Fruit fly (Drosophila melanogaster) whole organism, prepupa: Measurements from ENCODE around the gene CG42869.

Experiments
- Blimp-1 ChIP-seq: fragments of 200-800 bp; sonication (Bioruptor generic); optimal IDR thresholded peaks from 3 replicates; lab custom pipeline; 2017; ENCODE audit warnings: missing biosample characterization, missing genetic modification characterization, mild to moderate bottlenecking, moderate library complexity, missing genetic modification reagents
- CG10631 ChIP-seq: fragments of 200-800 bp; sonication (Bioruptor generic); optimal IDR thresholded peaks from 2 replicates; lab custom pipeline; 2016; ENCODE audit warnings: missing biosample characterization, missing genetic modification characterization
- CG10669 ChIP-seq: fragments of 200-800 bp; sonication (Bioruptor generic); optimal IDR thresholded peaks from 3 replicates; lab custom pipeline; 2018; ENCODE audit warnings: missing biosample characterization, mild to moderate bottlenecking, missing genetic modification characterization, moderate library complexity
- CG11294 ChIP-seq: fragments of 200-800 bp; sonication (Bioruptor generic); IDR thresholded peaks from 2 replicates; pipeline ENCODE4 v1.3.6; 2022; ENCODE audit warnings: missing biosample characterization, missing genetic modification characterization
- CG11902 ChIP-seq: fragments of 200-800 bp; sonication (Bioruptor generic); optimal IDR thresholded peaks from 3 replicates; lab custom pipeline; 2016; ENCODE audit warnings: missing biosample characterization, missing genetic modification characterization
- CG15336 ChIP-seq: fragments of 200-800 bp; sonication (Bioruptor generic); IDR thresholded peaks from 2 replicates; pipeline ENCODE4 v1.3.6; 2022; ENCODE audit warnings: missing biosample characterization, missing genetic modification characterization
- CG1621 ChIP-seq: fragments of 200-800 bp; sonication (Bioruptor generic); optimal IDR thresholded peaks from 3 replicates; lab custom pipeline; 2018; ENCODE audit warnings: missing biosample characterization, mild to moderate bottlenecking, missing genetic modification characterization
- CG32006 ChIP-seq: fragments of 200-800 bp; sonication (Bioruptor generic); optimal IDR thresholded peaks from 3 replicates; lab custom pipeline; 2017; ENCODE audit warnings: missing biosample characterization, mild to moderate bottlenecking, missing genetic modification characterization
- CG34406 ChIP-seq: fragments of 200-800 bp; sonication (Bioruptor generic); optimal IDR thresholded peaks from 3 replicates; lab custom pipeline; 2016; ENCODE audit warnings: missing biosample characterization, missing genetic modification characterization
- CG4318 ChIP-seq: fragments of 200-800 bp; sonication (Bioruptor generic); optimal IDR thresholded peaks from 3 replicates; lab custom pipeline; 2017; ENCODE audit warnings: missing biosample characterization, mild to moderate bottlenecking, missing genetic modification characterization
- CG6163 ChIP-seq: fragments of 200-800 bp; sonication (Bioruptor generic); IDR thresholded peaks from 3 replicates; pipeline ENCODE4 v1.3.6; 2022; ENCODE audit warnings: missing biosample characterization, missing genetic modification characterization
- CG6276 ChIP-seq: fragments of 200-800 bp; sonication (Bioruptor generic); optimal IDR thresholded peaks from 2 replicates; lab custom pipeline; 2017; ENCODE audit warnings: missing biosample characterization, mild to moderate bottlenecking, missing genetic modification characterization
- CG6792 ChIP-seq: fragments of 200-800 bp; sonication (Bioruptor generic); optimal IDR thresholded peaks from 3 replicates; lab custom pipeline; 2016; ENCODE audit warnings: missing biosample characterization, missing genetic modification characterization
- CG6808 ChIP-seq: fragments of 200-800 bp; sonication (Bioruptor generic); optimal IDR thresholded peaks from 3 replicates; lab custom pipeline; 2017; ENCODE audit warnings: missing biosample characterization, missing genetic modification characterization, mild to moderate bottlenecking, moderate library complexity, missing genetic modification reagents
- CG6854 ChIP-seq: fragments of 200-800 bp; sonication (Bioruptor generic); optimal IDR thresholded peaks from 2 replicates; lab custom pipeline; 2017; ENCODE audit warnings: missing biosample characterization, mild to moderate bottlenecking, missing genetic modification characterization
- CG8119 ChIP-seq: fragments of 200-800 bp; sonication (Bioruptor generic); IDR thresholded peaks from 3 replicates; pipeline ENCODE4 v1.3.6; 2022; ENCODE audit warnings: missing biosample characterization, missing genetic modification characterization
- CG9139 ChIP-seq: fragments of 200-800 bp; sonication (Bioruptor generic); optimal IDR thresholded peaks from 3 replicates; lab custom pipeline; 2017; ENCODE audit warnings: missing biosample characterization, mild to moderate bottlenecking, missing genetic modification characterization
- Eip75B ChIP-seq: fragments of 200-800 bp; sonication (Bioruptor generic); optimal IDR thresholded peaks from 3 replicates; lab custom pipeline; 2016; ENCODE audit warnings: missing biosample characterization, missing genetic modification characterization
- Eip78C ChIP-seq: fragments of 200-800 bp; sonication (Bioruptor generic); peaks from one replicate; lab custom pipeline; 2016; ENCODE audit warnings: missing biosample characterization, missing genetic modification characterization
- Eip93F ChIP-seq: fragments of 200-800 bp; sonication (Bioruptor generic); optimal IDR thresholded peaks from 2 replicates; lab custom pipeline; 2016; ENCODE audit warnings: missing biosample characterization, mild to moderate bottlenecking, missing genetic modification characterization
- Ets21C ChIP-seq: fragments of 200-800 bp; sonication (Bioruptor generic); optimal IDR thresholded peaks from 3 replicates; lab custom pipeline; 2016; ENCODE audit warnings: missing biosample characterization, missing genetic modification characterization
- Hr38 ChIP-seq: sonication (Bioruptor generic); optimal IDR thresholded peaks from 2 replicates; lab custom pipeline; 2016; ENCODE audit warnings: missing biosample characterization, missing genetic modification characterization
- Hr39 ChIP-seq: fragments of 200-800 bp; sonication (Bioruptor generic); optimal IDR thresholded peaks from 2 replicates; lab custom pipeline; 2016; ENCODE audit warnings: missing biosample characterization, missing genetic modification characterization
- Hr4 ChIP-seq: fragments of 200-800 bp; sonication (Bioruptor generic); optimal IDR thresholded peaks from 3 replicates; lab custom pipeline; 2016; ENCODE audit warnings: missing biosample characterization, missing genetic modification characterization
- Lpt ChIP-seq: fragments of 200-800 bp; sonication (Bioruptor generic); optimal IDR thresholded peaks from 3 replicates; lab custom pipeline; 2016; ENCODE audit warnings: missing biosample characterization, missing genetic modification characterization
- Met ChIP-seq: fragments of 200-800 bp; sonication (Bioruptor generic); optimal IDR thresholded peaks from 3 replicates; lab custom pipeline; 2016; ENCODE audit warnings: missing biosample characterization, missing genetic modification characterization
- Smox ChIP-seq: fragments of 200-800 bp; sonication (Bioruptor generic); optimal IDR thresholded peaks from 3 replicates; lab custom pipeline; 2016; ENCODE audit warnings: missing biosample characterization, missing genetic modification characterization
- Sox15 ChIP-seq: fragments of 200-800 bp; sonication (Bioruptor generic); optimal IDR thresholded peaks from 3 replicates; lab custom pipeline; 2016; ENCODE audit warnings: missing biosample characterization, missing genetic modification characterization
- acj6 ChIP-seq: fragments of 200-800 bp; sonication (Bioruptor generic); optimal IDR thresholded peaks from 3 replicates; lab custom pipeline; 2016; ENCODE audit warnings: missing biosample characterization, missing genetic modification characterization
- cyc ChIP-seq: fragments of 200-800 bp; sonication (Bioruptor generic); optimal IDR thresholded peaks from 3 replicates; lab custom pipeline; 2016; ENCODE audit warnings: missing biosample characterization, missing genetic modification characterization
- dac ChIP-seq: fragments of 200-800 bp; sonication (Bioruptor generic); optimal IDR thresholded peaks from 2 replicates; lab custom pipeline; 2017; ENCODE audit warnings: missing biosample characterization, mild to moderate bottlenecking, missing genetic modification characterization
- dsx ChIP-seq: fragments of 200-800 bp; optimal IDR thresholded peaks from 3 replicates; lab custom pipeline; 2019; ENCODE audit warnings: missing biosample characterization, mild to moderate bottlenecking, missing genetic modification characterization, moderate library complexity; ENCODE audit not compliant: poor library complexity, severe bottlenecking
- eg ChIP-seq: fragments of 200-800 bp; sonication (Bioruptor generic); IDR thresholded peaks from 3 replicates; pipeline ENCODE4 v1.3.6; 2022; ENCODE audit warnings: missing biosample characterization, missing genetic modification characterization
- esn ChIP-seq: fragments of 200-800 bp; sonication (Bioruptor generic); optimal IDR thresholded peaks from 2 replicates; lab custom pipeline; 2016; ENCODE audit warnings: missing biosample characterization, mild to moderate bottlenecking, missing genetic modification characterization, moderate library complexity
- fd85E ChIP-seq: fragments of 200-800 bp; sonication (Bioruptor generic); optimal IDR thresholded peaks from 3 replicates; lab custom pipeline; 2016; ENCODE audit warnings: missing biosample characterization, missing genetic modification characterization
- fkh ChIP-seq: fragments of 200-800 bp; sonication (Bioruptor generic); optimal IDR thresholded peaks from 3 replicates; lab custom pipeline; 2017; ENCODE audit warnings: missing biosample characterization, mild to moderate bottlenecking, missing genetic modification characterization, moderate library complexity
- lz ChIP-seq: fragments of 200-800 bp; sonication (Bioruptor generic); optimal IDR thresholded peaks from 3 replicates; lab custom pipeline; 2016; ENCODE audit warnings: missing biosample characterization, missing genetic modification characterization
- net ChIP-seq: fragments of 200-800 bp; sonication (Bioruptor generic); optimal IDR thresholded peaks from 3 replicates; lab custom pipeline; 2016; ENCODE audit warnings: missing biosample characterization, missing genetic modification characterization
- salr ChIP-seq, 2 experiments: fragments of 200-800 bp; sonication (Bioruptor generic); optimal IDR thresholded peaks; 3 replicates each; lab custom pipeline; 2016 to 2018; ENCODE audit warnings: missing biosample characterization in 2 of 2, missing genetic modification characterization in 2 of 2, mild to moderate bottlenecking in 1 of 2
- spab ChIP-seq: fragments of 200-800 bp; sonication (Bioruptor generic); optimal IDR thresholded peaks from 2 replicates; lab custom pipeline; 2017; ENCODE audit warnings: missing biosample characterization, mild to moderate bottlenecking, missing genetic modification characterization, missing genetic modification reagents
- ss ChIP-seq, 2 experiments: fragments of 200-800 bp; sonication (Bioruptor generic); optimal IDR thresholded peaks; 2 replicates in 1 of 2; 3 replicates in 1 of 2; lab custom pipeline; 2017 to 2018; ENCODE audit warnings: mild to moderate bottlenecking in 2 of 2, missing biosample characterization in 2 of 2, missing genetic modification characterization in 2 of 2, moderate library complexity in 1 of 2
- svp ChIP-seq: fragments of 200-800 bp; sonication (Bioruptor generic); peaks from one replicate; lab custom pipeline; 2016; ENCODE audit warnings: missing biosample characterization, missing genetic modification characterization
- topi ChIP-seq: fragments of 200-800 bp; sonication (Bioruptor generic); optimal IDR thresholded peaks from 3 replicates; lab custom pipeline; 2016; ENCODE audit warnings: missing biosample characterization, missing genetic modification characterization
- vri ChIP-seq: fragments of 200-800 bp; sonication (Bioruptor generic); optimal IDR thresholded peaks from 3 replicates; lab custom pipeline; 2016; ENCODE audit warnings: missing biosample characterization, mild to moderate bottlenecking, missing genetic modification characterization

CG42869 gene

DNA sequence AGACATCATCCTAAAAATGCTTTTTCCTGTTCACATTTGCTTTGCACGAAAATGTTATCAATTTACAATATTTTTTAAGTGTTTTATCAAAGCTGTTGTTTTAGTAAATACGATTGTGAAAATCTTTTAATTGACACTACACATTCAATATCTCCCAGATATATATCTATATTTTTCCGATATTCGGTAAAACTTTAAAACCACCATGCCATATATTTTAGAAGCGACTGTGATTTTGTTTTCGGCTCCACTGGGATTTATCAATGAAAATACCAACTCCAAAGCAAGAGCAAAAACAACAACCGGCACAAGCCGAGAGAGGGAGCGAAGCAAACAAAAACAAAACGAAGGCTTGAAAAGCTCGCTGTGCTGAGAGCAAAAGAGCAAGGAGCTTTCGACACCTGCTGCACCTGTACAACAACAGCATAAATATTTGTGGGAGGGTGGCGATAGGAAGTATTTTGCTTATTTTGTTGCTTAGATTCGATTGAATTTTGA lies 16.7 kb downstream of the CG42869 start (continued):
- peak; percentile 51 for TF ChIP-seq CG1621 (tag; lab: Kevin White, UChicago)
- peak; percentile 70 for TF ChIP-seq Lpt (GFP tag; lab: Kevin White, UChicago)
- TF ChIP-seq esn (GFP tag; lab: Kevin White, UChicago) = peak; percentile 92
- peak; percentile 83 for TF ChIP-seq Hr39 (GFP tag; lab: Kevin White, UChicago)
- peak; percentile 90 for TF ChIP-seq Met (GFP tag; lab: Kevin White, UChicago)
- peak; percentile 72 for TF ChIP-seq Sox15 (GFP tag; lab: Kevin White, UChicago)
- TF ChIP-seq cyc = peak; percentile 78
- peak; percentile 75 for TF ChIP-seq CG6792 (GFP tag; lab: Kevin White, UChicago)
- peak; percentile 89 for TF ChIP-seq topi (GFP tag; lab: Kevin White, UChicago)
- TF ChIP-seq Hr4 (GFP tag; lab: Kevin White, UChicago) = peak; percentile 87
- peak; percentile 76 for TF ChIP-seq Ets21C (GFP tag; lab: Kevin White, UChicago)

DNA sequence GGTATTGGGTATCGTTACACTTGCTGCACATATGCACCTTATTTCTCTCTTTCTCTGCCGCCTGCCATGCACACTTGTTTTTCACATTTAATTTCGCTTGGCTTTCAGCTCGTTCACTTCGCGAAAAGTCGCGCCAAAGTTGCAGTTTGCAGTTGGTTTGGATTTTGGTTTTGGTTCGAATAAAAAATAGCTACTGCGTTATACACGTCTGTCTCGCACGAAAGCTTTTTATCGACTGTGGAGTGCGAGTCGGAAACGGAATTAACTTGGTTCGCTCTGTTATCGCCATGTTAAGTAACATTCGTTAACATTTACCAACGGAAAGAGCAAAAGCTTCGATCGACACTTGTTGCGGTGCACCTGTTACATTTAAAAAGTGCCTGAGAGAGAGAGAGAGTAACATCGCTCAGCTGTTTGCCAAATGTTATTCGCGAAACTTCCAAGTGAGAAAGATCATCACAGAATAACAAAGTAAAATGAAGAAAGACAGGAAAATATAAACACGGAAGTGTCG lies 17.2 kb downstream of the CG42869 start, which contains the start of gene CG31176:
Gene CG31176 (minus strand): TSS at position 241 of the 514 bp plus-strand sequence.
- no peak for TF ChIP-seq salr (GFP tag; optimal IDR thresholded peaks at IDR 0.05; lab: Kevin White, UChicago)
- TF ChIP-seq Blimp-1 (GFP tag; lab: Kevin White, UChicago) = no peak
- no peak for TF ChIP-seq Hr39 (GFP tag; lab: Kevin White, UChicago)
- TF ChIP-seq fkh = no peak
- TF ChIP-seq CG15336 (GFP tag; lab: Robert Waterston, UW) = no peak
- no peak for TF ChIP-seq Ets21C (GFP tag; lab: Kevin White, UChicago)
- no peak for TF ChIP-seq ss (GFP tag; optimal IDR thresholded peaks at IDR 0.05; lab: Kevin White, UChicago)
- TF ChIP-seq CG1621 (tag; lab: Kevin White, UChicago) = no peak
- TF ChIP-seq CG10669 (GFP tag; lab: Kevin White, UChicago) = no peak
- no peak for TF ChIP-seq CG6808 (GFP tag; lab: Kevin White, UChicago)
- TF ChIP-seq CG6854 (GFP tag; lab: Kevin White, UChicago) = no peak
- no peak for TF ChIP-seq CG10631 (GFP tag; lab: Kevin White, UChicago)
- no peak for TF ChIP-seq topi (GFP tag; lab: Kevin White, UChicago)
- TF ChIP-seq Hr38 (GFP tag; lab: Kevin White, UChicago) = no peak
- no peak for TF ChIP-seq CG4318
- no peak for TF ChIP-seq CG11902 (GFP tag; lab: Kevin White, UChicago)

dm6 chr3R:21704439-21704838 lies 32.2 kb downstream of the CG42869 start:
- TF ChIP-seq CG9139 = no peak
- TF ChIP-seq net (GFP tag; lab: Kevin White, UChicago) = peak; percentile 20
- peak; percentile 91 for TF ChIP-seq CG6854 (GFP tag; lab: Kevin White, UChicago)
- TF ChIP-seq salr (GFP tag; optimal IDR thresholded peaks at IDR 0.05; lab: Kevin White, UChicago) = peak in 1 of 2 experiments; percentile 2
- no peak for TF ChIP-seq Eip93F (GFP tag; lab: Kevin White, UChicago)
- TF ChIP-seq eg (GFP tag; lab: Robert Waterston, UW) = peak; percentile 80
- TF ChIP-seq CG11294 (GFP tag; lab: Robert Waterston, UW) = no peak
- TF ChIP-seq spab (GFP tag; lab: Kevin White, UChicago) = no peak
- no peak for TF ChIP-seq lz (GFP tag; lab: Kevin White, UChicago)
- TF ChIP-seq CG34406 = no peak
- TF ChIP-seq Smox (GFP tag; lab: Kevin White, UChicago) = no peak
- no peak for TF ChIP-seq vri
- peak; percentile 63 for TF ChIP-seq CG15336 (GFP tag; lab: Robert Waterston, UW)
- TF ChIP-seq Ets21C (GFP tag; lab: Kevin White, UChicago) = no peak
- TF ChIP-seq fd85E (GFP tag; lab: Kevin White, UChicago) = no peak
- TF ChIP-seq CG6792 (GFP tag; lab: Kevin White, UChicago) = peak; percentile 30
- no peak for TF ChIP-seq dsx
- TF ChIP-seq acj6 = no peak
- TF ChIP-seq CG6163 = peak; percentile 67; the same call in 2 of the 3 replicates
- peak; percentile 55 for TF ChIP-seq Eip78C (GFP tag; lab: Kevin White, UChicago)
- no peak for TF ChIP-seq CG10631 (GFP tag; lab: Kevin White, UChicago)
- TF ChIP-seq ss (GFP tag; optimal IDR thresholded peaks at IDR 0.05; lab: Kevin White, UChicago) = no peak
- peak; percentile 58 for TF ChIP-seq CG32006 (GFP tag; lab: Kevin White, UChicago)
- TF ChIP-seq CG6276 (GFP tag; lab: Kevin White, UChicago) = peak; percentile 66
- no peak for TF ChIP-seq fkh
- TF ChIP-seq Eip75B (GFP tag; lab: Kevin White, UChicago) = no peak
- TF ChIP-seq Met (GFP tag; lab: Kevin White, UChicago) = peak; percentile 29
- peak; percentile 86 for TF ChIP-seq CG8119
- peak; percentile 29 for TF ChIP-seq svp (GFP tag; lab: Kevin White, UChicago)
- peak; percentile 31 for TF ChIP-seq dac (GFP tag; lab: Kevin White, UChicago)
- TF ChIP-seq CG4318 = no peak
- TF ChIP-seq Blimp-1 (GFP tag; lab: Kevin White, UChicago) = peak; percentile 87
- no peak for TF ChIP-seq Sox15 (GFP tag; lab: Kevin White, UChicago)
- peak; percentile 5 for TF ChIP-seq Hr4 (GFP tag; lab: Kevin White, UChicago)
